Fruit fly (Drosophila melanogaster): Measurements from ENCODE around the gene CG7423.

The CG7423 gene

dm6 chrX:19040261-19040660 lies 42.8 kb downstream of the CG7423 start:
- no peak for TF ChIP-seq Smox (GFP tag; optimal IDR thresholded peaks at IDR 0.05)
- no peak for TF ChIP-seq achi (GFP tag; optimal IDR thresholded peaks at IDR 0.05)
- no peak for TF ChIP-seq salr (GFP tag; optimal IDR thresholded peaks at IDR 0.05)
- TF ChIP-seq CG6163 (GFP tag; IDR thresholded peaks at IDR 0.05), result no peak
- TF ChIP-seq CG8119 (GFP tag; IDR thresholded peaks at IDR 0.05), result no peak
- no peak for TF ChIP-seq CG10631 (GFP tag; optimal IDR thresholded peaks at IDR 0.05)
- TF ChIP-seq pdm3 (GFP tag; optimal IDR thresholded peaks at IDR 0.05), result no peak
- TF ChIP-seq CG31627 (GFP tag; optimal IDR thresholded peaks at IDR 0.05), result no peak
- TF ChIP-seq svp (GFP tag), result no peak
- no peak for TF ChIP-seq Eip75B (GFP tag; optimal IDR thresholded peaks at IDR 0.05)
- no peak for TF ChIP-seq fd59A (GFP tag; optimal IDR thresholded peaks at IDR 0.05)
- TF ChIP-seq Gug (GFP tag; IDR thresholded peaks at IDR 0.05), result no peak
- no peak for TF ChIP-seq CG8319 (GFP tag; optimal IDR thresholded peaks at IDR 0.05)
- TF ChIP-seq Sox102F (GFP tag; optimal IDR thresholded peaks at IDR 0.05), result no peak

dm6 chrX:19037137-19037536 lies 46.0 kb downstream of the CG7423 start:
- TF ChIP-seq spab (GFP tag; optimal IDR thresholded peaks at IDR 0.05) (no peak), CG9139 (GFP tag; optimal IDR thresholded peaks at IDR 0.05) (no peak), net (GFP tag; optimal IDR thresholded peaks at IDR 0.05) (no peak), pdm3 (GFP tag; optimal IDR thresholded peaks at IDR 0.05) (no peak), esn (GFP tag; optimal IDR thresholded peaks at IDR 0.05) (no peak), cyc (GFP tag; optimal IDR thresholded peaks at IDR 0.05) (no peak), fd59A (GFP tag; optimal IDR thresholded peaks at IDR 0.05) (no peak), CG11902 (GFP tag; optimal IDR thresholded peaks at IDR 0.05) (no peak), ss (GFP tag; optimal IDR thresholded peaks at IDR 0.05) (no peak), Smox (GFP tag; optimal IDR thresholded peaks at IDR 0.05) (no peak), Hr4 (GFP tag; optimal IDR thresholded peaks at IDR 0.05) (no peak), dac (GFP tag; optimal IDR thresholded peaks at IDR 0.05) (no peak)

- TF ChIP-seq CG6808 (GFP tag; optimal IDR thresholded peaks at IDR 0.05) (no peak), CG8119 (GFP tag; IDR thresholded peaks at IDR 0.05) (no peak), Sox102F (GFP tag; optimal IDR thresholded peaks at IDR 0.05) (no peak), achi (GFP tag; optimal IDR thresholded peaks at IDR 0.05) (no peak), Hr4 (GFP tag; optimal IDR thresholded peaks at IDR 0.05) (no peak), CG7368 (GFP tag; optimal IDR thresholded peaks at IDR 0.05) (no peak), Gug (GFP tag; IDR thresholded peaks at IDR 0.05) (no peak), fkh (GFP tag; optimal IDR thresholded peaks at IDR 0.05) (no peak), fd59A (GFP tag; optimal IDR thresholded peaks at IDR 0.05) (no peak), Sox15 (GFP tag; optimal IDR thresholded peaks at IDR 0.05) (no peak)
These were observed 49.4 kb downstream of the CG7423 start for dm6 chrX:19033739-19034138.
